Fruit fly (Drosophila melanogaster) whole organism, pupa: Measurements from ENCODE around the gene CG16978.

Experiments
- CG17806 ChIP-seq: fragments of 200-800 bp; sonication (Bioruptor generic); optimal IDR thresholded peaks from 2 replicates; lab custom pipeline; 2018; ENCODE audit warnings: missing biosample characterization, mild to moderate bottlenecking, missing genetic modification characterization, moderate library complexity
- CG9948 ChIP-seq: fragments of 200-800 bp; sonication (Bioruptor generic); optimal IDR thresholded peaks from 2 replicates; lab custom pipeline; 2018; ENCODE audit warnings: missing biosample characterization, mild to moderate bottlenecking, missing genetic modification characterization, moderate library complexity
- EcR ChIP-seq: fragments of 200-800 bp; sonication (Bioruptor generic); optimal IDR thresholded peaks from 3 replicates; lab custom pipeline; 2019; ENCODE audit warnings: missing biosample characterization, missing genetic modification characterization, mild to moderate bottlenecking, moderate library complexity, missing genetic modification reagents
- Ets98B ChIP-seq: fragments of 200-800 bp; sonication (Bioruptor generic); IDR thresholded peaks from 2 replicates; pipeline ENCODE4 v1.3.6; 2022; ENCODE audit warnings: missing biosample characterization, missing genetic modification characterization
- Snoo ChIP-seq: fragments of 200-800 bp; sonication (Bioruptor generic); optimal IDR thresholded peaks from 3 replicates; lab custom pipeline; 2017; ENCODE audit warnings: missing biosample characterization, mild to moderate bottlenecking, missing genetic modification characterization, inconsistent platforms
- gl ChIP-seq: fragments of 200-800 bp; sonication (Bioruptor generic); optimal IDR thresholded peaks from 2 replicates; lab custom pipeline; 2018; ENCODE audit warnings: missing biosample characterization, mild to moderate bottlenecking, missing genetic modification characterization

DNA sequence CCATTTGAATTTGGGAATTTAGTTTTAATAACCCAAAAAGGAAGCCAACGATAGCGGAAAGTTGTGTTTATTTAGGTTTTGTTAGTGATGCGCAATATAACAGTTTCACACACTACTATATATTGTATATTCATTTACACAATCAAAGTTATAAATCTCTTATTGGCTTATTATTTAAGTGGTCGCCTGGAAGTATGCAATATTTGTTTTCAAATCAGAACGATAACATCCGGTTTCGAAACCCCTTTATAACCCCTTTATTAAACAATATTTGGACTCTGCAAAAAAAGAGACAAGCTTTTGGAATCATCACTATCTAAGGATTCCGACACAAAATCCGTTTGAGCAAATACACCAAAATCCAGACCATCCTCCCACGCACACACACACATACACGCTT is 14.5 kb upstream of the CG16978 start:
- no peak for TF ChIP-seq Ets98B (GFP tag; lab: Robert Waterston, UW)
- no peak for TF ChIP-seq gl
- TF ChIP-seq Snoo (tag; lab: Kevin White, UChicago) = peak; percentile 6
- TF ChIP-seq EcR (GFP tag; lab: Kevin White, UChicago) = no peak
- no peak for TF ChIP-seq CG9948
- TF ChIP-seq CG17806 (tag; lab: Kevin White, UChicago) = no peak
